Worm (Caenorhabditis elegans) whole organism, L1 larva: ENCODE measurements around the gene aak-1.
A peak's percentile ranks its signal among the peaks of the same experiment; 100 is the strongest.

ENCODE experiments used
- C34B4.2 ChIP-seq: sonication (generic microtip); optimal IDR thresholded peaks from 2 replicates; lab custom pipeline; 2017; ENCODE audit warnings: mild to moderate bottlenecking, missing genetic modification characterization, missing compliant biosample characterization
- Y116A8C.19 ChIP-seq: sonication (generic microtip); optimal IDR thresholded peaks from 2 replicates; lab custom pipeline; 2016; ENCODE audit warnings: missing compliant biosample characterization, missing genetic modification characterization, borderline replicate concordance
- aly-2 ChIP-seq: fragments of 150-350 bp; optimal IDR thresholded peaks from 2 replicates; lab custom pipeline; 2014; ENCODE audit warnings: missing biosample characterization, missing genetic modification characterization
- ama-1 ChIP-seq: fragments of 150-350 bp; optimal IDR thresholded peaks from 2 replicates; lab custom pipeline; 2014
- blmp-1 ChIP-seq: fragments of 150-350 bp; optimal IDR thresholded peaks from 2 replicates; lab custom pipeline; 2014; ENCODE audit warnings: missing biosample characterization, missing genetic modification characterization
- ceh-8 ChIP-seq: fragments of 200-800 bp; sonication (Bioruptor generic); optimal IDR thresholded peaks from 2 replicates; lab custom pipeline; 2018; ENCODE audit warnings: mild to moderate bottlenecking, missing genetic modification characterization, moderate library complexity, missing compliant biosample characterization
- ceh-88 ChIP-seq: fragments of 200-800 bp; sonication (Bioruptor generic); IDR thresholded peaks from 2 replicates; pipeline ENCODE4 v1.3.6; 2022; ENCODE audit warnings: missing genetic modification characterization, missing compliant biosample characterization
- ces-1 ChIP-seq: fragments of 150-350 bp; optimal IDR thresholded peaks from 2 replicates; lab custom pipeline; 2014; ENCODE audit warnings: missing biosample characterization, missing genetic modification reagents, missing genetic modification characterization
- dsc-1 ChIP-seq: sonication (generic microtip); optimal IDR thresholded peaks from 2 replicates; lab custom pipeline; 2016; ENCODE audit warnings: mild to moderate bottlenecking, missing genetic modification characterization, missing compliant biosample characterization
- efl-1 ChIP-seq, 4 experiments: fragments of 150-350 bp; optimal IDR thresholded peaks in 3 of 4; peaks in 1 of 4; 1 replicate in 1 of 4; 2 replicates in 3 of 4; lab custom pipeline; 2014; ENCODE audit warnings: missing biosample characterization in 2 of 4, missing genetic modification characterization in 2 of 4, missing genetic modification reagents in 2 of 4
- efl-3 ChIP-seq: fragments of 200-800 bp; sonication (Bioruptor generic); optimal IDR thresholded peaks from 2 replicates; lab custom pipeline; 2018; ENCODE audit warnings: mild to moderate bottlenecking, missing genetic modification characterization, missing compliant biosample characterization
- egl-13 ChIP-seq: sonication (generic microtip); optimal IDR thresholded peaks from 2 replicates; lab custom pipeline; 2016; ENCODE audit warnings: missing genotype, missing genetic modification reagents, missing genetic modification characterization, missing compliant biosample characterization
- egl-27 ChIP-seq, 2 experiments: fragments of 150-350 bp in 1 of 2; sonication (generic microtip); optimal IDR thresholded peaks; 3 replicates each; lab custom pipeline; 2017 to 2018; ENCODE audit warnings: missing biosample characterization in 2 of 2, missing genetic modification characterization in 2 of 2, missing genetic modification reagents in 2 of 2
- elt-2 ChIP-seq: sonication (generic microtip); optimal IDR thresholded peaks from 2 replicates; lab custom pipeline; 2016; ENCODE audit warnings: missing genetic modification characterization, mild to moderate bottlenecking, inconsistent platforms, missing compliant biosample characterization, missing genetic modification reagents
- elt-3 ChIP-seq, 6 experiments: fragments of 150-350 bp in 1 of 6; sonication (generic microtip); optimal IDR thresholded peaks; 2 replicates each; lab custom pipeline; 2017 to 2018; ENCODE audit warnings: missing biosample characterization in 6 of 6, missing genetic modification characterization in 6 of 6, inconsistent platforms in 1 of 6
- ets-5 ChIP-seq: fragments of 200-800 bp; sonication (Bioruptor generic); IDR thresholded peaks from 2 replicates; pipeline ENCODE4 v1.3.6; 2022; ENCODE audit warnings: missing genetic modification characterization, missing compliant biosample characterization
- fkh-10 ChIP-seq: sonication (generic microtip); optimal IDR thresholded peaks from 2 replicates; lab custom pipeline; 2017; ENCODE audit warnings: missing biosample characterization, missing genetic modification reagents, missing genetic modification characterization
- fkh-8 ChIP-seq: sonication (generic microtip); optimal IDR thresholded peaks from 2 replicates; lab custom pipeline; 2016; ENCODE audit warnings: mild to moderate bottlenecking, missing genetic modification characterization, missing compliant biosample characterization
- fos-1 ChIP-seq: fragments of 150-350 bp; optimal IDR thresholded peaks from 2 replicates; lab custom pipeline; 2014; ENCODE audit warnings: missing biosample characterization, missing genetic modification characterization
- grh-1 ChIP-seq: fragments of 200-800 bp; sonication (Bioruptor generic); IDR thresholded peaks from 2 replicates; pipeline ENCODE4 v1.3.6; 2022; ENCODE audit warnings: missing genetic modification reagents, missing genetic modification characterization, missing compliant biosample characterization
- hlh-4 ChIP-seq: sonication (generic microtip); optimal IDR thresholded peaks from 2 replicates; lab custom pipeline; 2016; ENCODE audit warnings: mild to moderate bottlenecking, missing genetic modification characterization, missing compliant biosample characterization
- irx-1 ChIP-seq: sonication (generic microtip); optimal IDR thresholded peaks from 2 replicates; lab custom pipeline; 2016; ENCODE audit warnings: missing genetic modification characterization, missing compliant biosample characterization
- lin-14 ChIP-seq: fragments of 200-800 bp; sonication (Bioruptor generic); optimal IDR thresholded peaks from 2 replicates; lab custom pipeline; 2018; ENCODE audit warnings: mild to moderate bottlenecking, missing genetic modification characterization, moderate library complexity, missing compliant biosample characterization
- lin-15B ChIP-seq: fragments of 150-350 bp; sonication (generic microtip); optimal IDR thresholded peaks from 3 replicates; lab custom pipeline; 2014; ENCODE audit warnings: missing biosample characterization, missing genetic modification characterization
- lin-35 ChIP-seq, 2 experiments: fragments of 150-350 bp; optimal IDR thresholded peaks; 2 replicates each; lab custom pipeline; 2014; ENCODE audit warnings: missing biosample characterization in 2 of 2, missing genetic modification characterization in 2 of 2, missing genetic modification reagents in 2 of 2
- lin-39 ChIP-seq: fragments of 150-350 bp; optimal IDR thresholded peaks from 2 replicates; lab custom pipeline; 2014; ENCODE audit warnings: missing biosample characterization, missing genetic modification reagents, missing genetic modification characterization
- lsy-2 ChIP-seq, 2 experiments: fragments of 150-350 bp; optimal IDR thresholded peaks; 2 replicates each; lab custom pipeline; 2014; ENCODE audit warnings: missing biosample characterization in 2 of 2, missing genetic modification characterization in 2 of 2
- mdl-1 ChIP-seq, 2 experiments: fragments of 150-350 bp; optimal IDR thresholded peaks; 2 replicates each; lab custom pipeline; 2014 to 2017; ENCODE audit warnings: missing biosample characterization in 2 of 2, missing genetic modification characterization in 2 of 2, inconsistent platforms in 1 of 2
- mef-2 ChIP-seq: fragments of 150-350 bp; optimal IDR thresholded peaks from 2 replicates; lab custom pipeline; 2014; ENCODE audit warnings: missing biosample characterization, missing genetic modification characterization
- mep-1 ChIP-seq: fragments of 150-350 bp; optimal IDR thresholded peaks from 2 replicates; lab custom pipeline; 2014; ENCODE audit warnings: missing biosample characterization, missing genetic modification characterization
- nhr-12 ChIP-seq: sonication (generic microtip); optimal IDR thresholded peaks from 2 replicates; lab custom pipeline; 2017; ENCODE audit warnings: missing biosample characterization, missing genetic modification characterization
- nhr-19 ChIP-seq: fragments of 200-800 bp; sonication (Bioruptor generic); conservative IDR thresholded peaks from 2 replicates; pipeline ENCODE4 v1.3.6; 2022; ENCODE audit warnings: missing genetic modification characterization, missing compliant biosample characterization
- nhr-20 ChIP-seq: sonication (generic microtip); optimal IDR thresholded peaks from 2 replicates; lab custom pipeline; 2016; ENCODE audit warnings: mild to moderate bottlenecking, missing genetic modification characterization, missing compliant biosample characterization
- nhr-237 ChIP-seq: fragments of 150-350 bp; optimal IDR thresholded peaks from 2 replicates; lab custom pipeline; 2014; ENCODE audit warnings: missing biosample characterization, missing genetic modification characterization
- nhr-28 ChIP-seq: fragments of 150-350 bp; optimal IDR thresholded peaks from 2 replicates; lab custom pipeline; 2014; ENCODE audit warnings: missing biosample characterization, missing genetic modification characterization
- nhr-71 ChIP-seq: sonication (generic microtip); optimal IDR thresholded peaks from 2 replicates; lab custom pipeline; 2016; ENCODE audit warnings: mild to moderate bottlenecking, missing genetic modification characterization, moderate library complexity, missing compliant biosample characterization
- nhr-76 ChIP-seq: sonication (generic microtip); optimal IDR thresholded peaks from 2 replicates; lab custom pipeline; 2017; ENCODE audit warnings: missing biosample characterization, missing genetic modification characterization
- nhr-77 ChIP-seq: fragments of 150-350 bp; optimal IDR thresholded peaks from 2 replicates; lab custom pipeline; 2014; ENCODE audit warnings: missing biosample characterization, missing genetic modification characterization
- nhr-85 ChIP-seq: sonication (generic microtip); peaks from one replicate; lab custom pipeline; 2016; ENCODE audit warnings: missing genetic modification characterization, inconsistent platforms, missing compliant biosample characterization
- nhr-90 ChIP-seq: sonication (generic microtip); optimal IDR thresholded peaks from 2 replicates; lab custom pipeline; 2016; ENCODE audit warnings: mild to moderate bottlenecking, missing genetic modification characterization, missing compliant biosample characterization; ENCODE audit not compliant: poor library complexity
- rnt-1 ChIP-seq: sonication (generic microtip); optimal IDR thresholded peaks from 2 replicates; lab custom pipeline; 2016; ENCODE audit warnings: mild to moderate bottlenecking, missing genetic modification characterization, moderate library complexity, missing compliant biosample characterization
- skn-1 ChIP-seq: fragments of 150-350 bp; optimal IDR thresholded peaks from 2 replicates; lab custom pipeline; 2014; ENCODE audit warnings: missing biosample characterization, missing genetic modification characterization
- snu-23 ChIP-seq: sonication (generic microtip); optimal IDR thresholded peaks from 2 replicates; lab custom pipeline; 2016; ENCODE audit warnings: missing genetic modification characterization, missing compliant biosample characterization
- sox-4 ChIP-seq: sonication (generic microtip); optimal IDR thresholded peaks from 2 replicates; lab custom pipeline; 2016; ENCODE audit warnings: missing genetic modification characterization, missing compliant biosample characterization
- sptf-1 ChIP-seq: fragments of 150-350 bp; optimal IDR thresholded peaks from 2 replicates; lab custom pipeline; 2014; ENCODE audit warnings: missing biosample characterization, missing genetic modification characterization
- swsn-7 ChIP-seq: sonication (generic microtip); optimal IDR thresholded peaks from 2 replicates; lab custom pipeline; 2016; ENCODE audit warnings: missing genetic modification characterization, missing compliant biosample characterization
- vab-15 ChIP-seq: sonication (generic microtip); optimal IDR thresholded peaks from 2 replicates; lab custom pipeline; 2017; ENCODE audit warnings: missing genotype, mild to moderate bottlenecking, missing genetic modification characterization, missing compliant biosample characterization
- zag-1 ChIP-seq: fragments of 150-350 bp; optimal IDR thresholded peaks from 2 replicates; lab custom pipeline; 2014; ENCODE audit warnings: missing biosample characterization, missing genetic modification characterization

The aak-1 gene

DNA sequence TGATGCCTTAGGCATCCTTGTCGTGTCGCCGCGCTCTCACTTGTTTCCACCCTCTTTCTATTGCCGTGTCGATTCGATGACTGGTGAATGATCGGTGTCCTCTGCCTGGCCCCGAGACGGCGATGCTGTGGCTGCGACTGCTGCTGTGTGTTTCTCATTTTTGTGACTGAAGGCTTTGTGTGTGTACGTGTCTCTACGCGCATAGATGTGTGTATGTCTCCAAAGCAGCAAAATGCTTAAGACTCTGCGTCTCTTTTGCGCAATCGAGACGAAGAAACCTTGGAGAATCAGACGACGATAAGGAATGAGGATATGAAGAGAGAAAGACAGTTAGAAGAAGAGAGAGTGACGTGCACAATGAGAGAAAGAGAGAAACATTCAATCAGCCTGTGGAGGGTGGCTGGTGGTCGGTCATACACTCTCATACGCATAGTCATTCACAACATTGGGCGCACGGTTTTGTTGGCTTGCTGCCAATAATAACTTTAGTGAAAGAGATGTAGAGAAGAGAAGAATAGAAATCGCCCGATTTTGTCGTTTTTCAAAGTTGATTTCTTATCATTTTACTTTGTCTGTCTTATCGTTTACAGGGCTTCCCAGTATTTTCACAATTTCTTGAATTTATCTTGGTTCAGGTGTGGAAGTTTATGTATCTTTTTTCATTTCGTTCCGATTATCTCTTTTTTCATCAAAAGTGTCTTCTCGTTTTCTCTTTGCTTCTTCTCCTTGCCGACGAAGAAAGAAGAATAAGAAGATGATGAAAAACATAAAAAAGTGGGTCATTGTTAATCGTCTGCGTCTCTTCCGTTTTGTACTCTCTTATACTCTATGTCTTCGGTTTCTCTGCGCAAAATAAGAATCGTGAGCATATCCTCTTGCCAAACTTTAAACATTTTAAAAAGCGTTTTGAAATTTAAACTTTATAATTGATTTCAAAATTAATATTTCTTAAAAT lies 41.3 kb upstream of the aak-1 start (continued):
- TF ChIP-seq mdl-1 (tag; optimal IDR thresholded peaks at IDR 0.05; lab: Kevin White, UChicago) (peak; percentile 73 to 96), grh-1 (peak; percentile 82), fkh-8 (peak; percentile 96), lin-14 (GFP tag; lab: Kevin White, UChicago) (peak; percentile 99), ces-1 (GFP tag; lab: Kevin White, UChicago) (no peak), sox-4 (tag; lab: Kevin White, UChicago) (peak; percentile 56), nhr-19 (GFP tag; lab: Robert Waterston, UW) (peak; percentile 92), zag-1 (tag; lab: Kevin White, UChicago) (peak; percentile 98), egl-13 (tag; lab: Kevin White, UChicago) (peak; percentile 84), elt-3 (tag; optimal IDR thresholded peaks at IDR 0.05; lab: Kevin White, UChicago) (peak in 4 of 6 experiments; percentile 36 to 91 (median 60)), aly-2 (tag; lab: Kevin White, UChicago) (peak; percentile 55), lin-39 (tag; lab: Kevin White, UChicago) (peak; percentile 92), nhr-12 (tag; lab: Kevin White, UChicago) (peak; percentile 47), fkh-10 (GFP tag; lab: Kevin White, UChicago) (peak; percentile 93), lin-35 (GFP tag; optimal IDR thresholded peaks at IDR 0.05; lab: Kevin White, UChicago) (peak; percentile 72 to 91), mef-2 (tag; lab: Kevin White, UChicago) (peak; percentile 94), blmp-1 (peak; percentile 85), mep-1 (tag; lab: Kevin White, UChicago) (peak; percentile 98), rnt-1 (tag; lab: Kevin White, UChicago) (peak; percentile 91), nhr-237 (tag; lab: Kevin White, UChicago) (peak; percentile 81), vab-15 (peak; percentile 86), lin-15B (tag; lab: Kevin White, UChicago) (peak; percentile 9), nhr-76 (tag; lab: Kevin White, UChicago) (peak; percentile 47), efl-1 (optimal IDR thresholded peaks at IDR 0.05; lab: Kevin White, UChicago) (peak; percentile 90 to 97), efl-1 (GFP tag; optimal IDR thresholded peaks at IDR 0.05 in 1 of 2; lab: Kevin White, UChicago) (peak; percentile 70 to 97), nhr-85 (tag; lab: Kevin White, UChicago) (peak; percentile 100), ama-1 (lab: Kevin White, UChicago) (peak; percentile 88), nhr-71 (peak; percentile 99), Y116A8C.19 (no peak), dsc-1 (tag; lab: Kevin White, UChicago) (peak; percentile 96), snu-23 (peak; percentile 96), nhr-77 (tag; lab: Kevin White, UChicago) (peak; percentile 96), irx-1 (peak; percentile 94), skn-1 (tag; lab: Kevin White, UChicago) (peak; percentile 91), ceh-8 (GFP tag; lab: Kevin White, UChicago) (no peak), sptf-1 (no peak), lsy-2 (tag; optimal IDR thresholded peaks at IDR 0.05; lab: Kevin White, UChicago) (peak; percentile 93 to 96), elt-2 (peak; percentile 90), ets-5 (no peak), swsn-7 (peak; percentile 96), efl-3 (GFP tag; lab: Kevin White, UChicago) (peak; percentile 23), nhr-28 (tag; lab: Kevin White, UChicago) (peak; percentile 76), C34B4.2 (tag; lab: Kevin White, UChicago) (no peak), hlh-4 (tag; lab: Kevin White, UChicago) (no peak), nhr-90 (tag; lab: Kevin White, UChicago) (peak; percentile 95), ceh-88 (GFP tag; lab: Robert Waterston, UW) (peak; percentile 90), egl-27 (tag; optimal IDR thresholded peaks at IDR 0.05; lab: Kevin White, UChicago) (peak; percentile 95 to 96), nhr-20 (peak; percentile 98), fos-1 (tag; lab: Kevin White, UChicago) (peak; percentile 95)
